Worm (Caenorhabditis elegans): Measurements from ENCODE around the gene ppgn-1.
A peak's percentile ranks its signal among the peaks of the same experiment; 100 is the strongest.

Gene ppgn-1

DNA sequence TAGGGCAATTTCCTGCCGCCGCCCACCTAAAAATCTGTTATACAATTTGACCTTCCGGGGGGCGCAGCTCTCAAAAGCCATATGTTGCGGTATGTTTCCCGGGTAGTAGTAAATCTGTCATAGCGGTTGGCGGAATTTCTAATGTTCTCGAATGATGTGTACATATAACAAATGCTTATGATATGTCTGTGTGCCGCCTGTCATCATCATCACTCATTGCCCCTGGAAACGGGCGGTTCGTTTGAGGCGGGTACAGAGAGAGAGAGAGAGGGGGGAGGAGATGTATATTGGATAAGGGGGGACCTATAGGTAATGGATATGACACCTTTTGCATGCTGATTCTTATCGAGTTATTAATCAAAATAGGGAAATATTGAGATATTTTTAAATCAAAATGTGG is 52.1 kb downstream of the ppgn-1 start:
- TF ChIP-seq tbx-2 (tag; optimal IDR thresholded peaks at IDR 0.05) (no peak), elt-1 (tag; optimal IDR thresholded peaks at IDR 0.05) (no peak), ZK546.5 (tag; optimal IDR thresholded peaks at IDR 0.05) (no peak), ceh-82 (tag; optimal IDR thresholded peaks at IDR 0.05) (no peak), pqm-1 (tag; optimal IDR thresholded peaks at IDR 0.05) (no peak), elt-2 (tag; optimal IDR thresholded peaks at IDR 0.05) (no peak), ama-1 (optimal IDR thresholded peaks at IDR 0.05) (no peak), hmg-11 (tag; optimal IDR thresholded peaks at IDR 0.05) (no peak), daf-12 (tag; optimal IDR thresholded peaks at IDR 0.05) (no peak), nhr-237 (tag; optimal IDR thresholded peaks at IDR 0.05) (no peak), R02D3.7 (tag; optimal IDR thresholded peaks at IDR 0.05) (no peak), nhr-28 (tag; optimal IDR thresholded peaks at IDR 0.05) (no peak), fkh-10 (GFP tag; optimal IDR thresholded peaks at IDR 0.05) (no peak)

DNA sequence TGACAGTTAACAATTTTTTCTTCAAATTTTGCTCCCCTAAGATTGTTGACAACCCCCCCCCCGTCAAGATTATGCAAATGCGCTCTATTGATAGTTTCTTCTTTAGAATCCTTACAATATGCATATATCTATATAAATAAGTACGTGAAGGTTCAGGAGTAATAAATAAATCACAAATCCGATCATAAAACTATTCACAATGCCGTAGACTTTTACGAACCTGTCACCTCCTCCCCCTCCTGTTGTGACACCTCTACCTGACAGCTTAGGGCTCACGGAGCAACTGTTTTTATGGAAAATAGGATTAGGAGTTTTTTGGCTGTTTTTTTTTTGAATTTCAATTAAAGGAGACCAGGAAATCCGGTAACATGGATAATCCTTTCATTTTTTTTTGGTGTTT is 56.6 kb downstream of the ppgn-1 start:
- TF ChIP-seq ceh-82 (tag; optimal IDR thresholded peaks at IDR 0.05) = no peak
- TF ChIP-seq pqm-1 (tag; optimal IDR thresholded peaks at IDR 0.05) = no peak
- no peak for TF ChIP-seq snpc-4 (tag; optimal IDR thresholded peaks at IDR 0.05)
- no peak for TF ChIP-seq aly-2 (tag; optimal IDR thresholded peaks at IDR 0.05)
- TF ChIP-seq tbx-2 (tag; optimal IDR thresholded peaks at IDR 0.05) = no peak
- TF ChIP-seq fkh-10 (GFP tag; optimal IDR thresholded peaks at IDR 0.05) = no peak
- no peak for TF ChIP-seq jun-1 (tag; optimal IDR thresholded peaks at IDR 0.05)
- TF ChIP-seq ztf-4 (tag; optimal IDR thresholded peaks at IDR 0.05) = no peak
- no peak for TF ChIP-seq nhr-25 (tag; optimal IDR thresholded peaks at IDR 0.05)

DNA sequence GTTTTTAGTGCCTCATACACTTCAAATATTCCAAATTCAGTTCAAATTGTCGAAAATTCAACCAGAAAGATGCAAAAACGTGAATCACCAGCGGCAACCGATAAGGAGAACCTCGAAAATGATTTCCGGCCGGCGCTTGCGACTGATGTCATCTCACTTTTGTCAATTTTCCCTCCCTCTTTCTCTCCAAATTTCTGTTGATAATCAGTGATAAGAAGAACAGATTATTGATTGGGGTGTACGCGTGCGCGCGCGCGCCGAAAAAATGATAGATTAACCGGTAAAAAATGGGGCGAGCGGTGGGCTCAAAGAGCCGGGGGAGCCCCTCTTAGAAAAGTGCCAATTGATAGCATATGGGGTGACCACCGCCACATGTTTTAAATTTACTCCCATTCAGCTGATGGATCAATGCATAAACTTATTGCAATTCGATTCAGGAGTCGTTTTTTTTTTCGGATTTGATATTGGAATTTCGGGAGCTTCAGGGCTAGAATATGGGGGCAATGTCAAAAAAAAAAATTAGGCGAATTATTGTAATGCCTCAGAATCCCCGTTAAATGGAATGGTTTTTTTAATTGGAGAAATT is 64.2 kb downstream of the ppgn-1 start:
- no peak for TF ChIP-seq elt-3 (tag; optimal IDR thresholded peaks at IDR 0.05)
- TF ChIP-seq elt-2 (tag; optimal IDR thresholded peaks at IDR 0.05) = peak; percentile 90
- TF ChIP-seq jun-1 (tag; optimal IDR thresholded peaks at IDR 0.05) = peak; percentile 36
- peak; percentile 83 for TF ChIP-seq pqm-1 (tag; optimal IDR thresholded peaks at IDR 0.05)

All from whole organism, L3 larva.